Fruit fly (Drosophila melanogaster) whole organism, embryonic: ENCODE data around the gene CG5793.

Experiments used
- BtbVII ChIP-seq: fragments of 200-800 bp; sonication (Bioruptor generic); optimal IDR thresholded peaks from 3 replicates; lab custom pipeline; 2017; ENCODE audit warnings: missing biosample characterization, mild to moderate bottlenecking, missing genetic modification characterization
- CG12769 ChIP-seq: fragments of 200-800 bp; sonication (Bioruptor generic); optimal IDR thresholded peaks from 2 replicates; lab custom pipeline; 2019; ENCODE audit warnings: missing biosample characterization, mild to moderate bottlenecking, missing genetic modification characterization, moderate library complexity
- CG15011 ChIP-seq: fragments of 200-800 bp; sonication (Bioruptor generic); optimal IDR thresholded peaks from 3 replicates; lab custom pipeline; 2018; ENCODE audit warnings: missing biosample characterization, mild to moderate bottlenecking, missing genetic modification characterization
- CG18011 ChIP-seq: fragments of 200-800 bp; sonication (Bioruptor generic); optimal IDR thresholded peaks from 2 replicates; lab custom pipeline; 2017; ENCODE audit warnings: missing biosample characterization, missing genetic modification characterization, mild to moderate bottlenecking, moderate library complexity, missing genotype
- CG18262 ChIP-seq: fragments of 200-800 bp; optimal IDR thresholded peaks from 3 replicates; lab custom pipeline; 2019; ENCODE audit warnings: missing biosample characterization, mild to moderate bottlenecking, missing genetic modification characterization, moderate library complexity
- CG18619 ChIP-seq: fragments of 200-800 bp; sonication (Bioruptor generic); optimal IDR thresholded peaks from 3 replicates; lab custom pipeline; 2017; ENCODE audit warnings: missing biosample characterization, mild to moderate bottlenecking, missing genetic modification characterization
- CG2875 ChIP-seq: fragments of 200-800 bp; sonication (Bioruptor generic); optimal IDR thresholded peaks from 2 replicates; lab custom pipeline; 2017; ENCODE audit warnings: missing biosample characterization, mild to moderate bottlenecking, missing genetic modification characterization, missing genetic modification reagents
- CG32532 ChIP-seq: fragments of 200-800 bp; sonication (Bioruptor generic); IDR thresholded peaks from 2 replicates; pipeline ENCODE4 v1.3.6; 2022; ENCODE audit warnings: missing biosample characterization, missing genetic modification characterization
- CG4617 ChIP-seq: fragments of 200-800 bp; sonication (Bioruptor generic); optimal IDR thresholded peaks from 3 replicates; lab custom pipeline; 2016; ENCODE audit warnings: missing biosample characterization, missing genetic modification characterization, borderline replicate concordance
- CG8281 ChIP-seq: fragments of 200-800 bp; sonication (Bioruptor generic); optimal IDR thresholded peaks from 2 replicates; lab custom pipeline; 2018; ENCODE audit warnings: missing biosample characterization, mild to moderate bottlenecking, missing genetic modification characterization, moderate library complexity
- CG8290 ChIP-seq, 3 experiments: fragments of 200-800 bp; sonication (Bioruptor generic); optimal IDR thresholded peaks; 2 replicates each; lab custom pipeline; 2016 to 2019; ENCODE audit warnings: missing biosample characterization in 3 of 3, missing genetic modification characterization in 3 of 3, mild to moderate bottlenecking in 2 of 3, moderate library complexity in 1 of 3
- CG8765 ChIP-seq: fragments of 200-800 bp; sonication (Bioruptor generic); IDR thresholded peaks from 2 replicates; pipeline ENCODE4 v1.3.6; 2022; ENCODE audit warnings: missing biosample characterization, missing genetic modification characterization
- CG9437 ChIP-seq: fragments of 200-800 bp; sonication (Bioruptor generic); optimal IDR thresholded peaks from 2 replicates; lab custom pipeline; 2018; ENCODE audit warnings: missing biosample characterization, mild to moderate bottlenecking, missing genetic modification characterization
- Camta ChIP-seq: fragments of 200-800 bp; sonication (Bioruptor generic); optimal IDR thresholded peaks from 2 replicates; lab custom pipeline; 2016; ENCODE audit warnings: missing biosample characterization, missing genetic modification characterization
- H15 ChIP-seq: fragments of 200-800 bp; sonication (Bioruptor generic); IDR thresholded peaks from 3 replicates; pipeline ENCODE4 v1.3.6; 2022; ENCODE audit warnings: missing biosample characterization, missing genetic modification characterization
- HLHmδ ChIP-seq: fragments of 200-800 bp; sonication (Bioruptor generic); optimal IDR thresholded peaks from 2 replicates; lab custom pipeline; 2018; ENCODE audit warnings: missing biosample characterization, mild to moderate bottlenecking, missing genetic modification characterization, moderate library complexity
- HmgZ ChIP-seq: fragments of 200-800 bp; sonication (Bioruptor generic); optimal IDR thresholded peaks from 2 replicates; lab custom pipeline; 2018; ENCODE audit warnings: missing biosample characterization, mild to moderate bottlenecking, missing genetic modification characterization
- MBD-R2 ChIP-seq: fragments of 200-800 bp; sonication (Bioruptor generic); IDR thresholded peaks from 2 replicates; pipeline ENCODE4 v1.3.6; 2022; ENCODE audit warnings: missing biosample characterization, missing genetic modification characterization
- MTF-1 ChIP-seq: fragments of 200-800 bp; sonication (Bioruptor generic); optimal IDR thresholded peaks from 2 replicates; lab custom pipeline; 2018; ENCODE audit warnings: missing biosample characterization, mild to moderate bottlenecking, missing genetic modification characterization, borderline replicate concordance
- Mrtf ChIP-seq: fragments of 200-800 bp; sonication (Bioruptor generic); IDR thresholded peaks from 3 replicates; pipeline ENCODE4 v1.3.6; 2022; ENCODE audit warnings: missing biosample characterization, missing genetic modification characterization
- NC2β ChIP-seq: fragments of 200-800 bp; sonication (Bioruptor generic); optimal IDR thresholded peaks from 2 replicates; lab custom pipeline; 2016; ENCODE audit warnings: missing biosample characterization, missing genetic modification characterization
- NK7.1 ChIP-seq: fragments of 200-800 bp; sonication (Bioruptor generic); optimal IDR thresholded peaks from 3 replicates; lab custom pipeline; 2016; ENCODE audit warnings: missing biosample characterization, missing genetic modification characterization
- Pdp1 ChIP-seq, 2 experiments: fragments of 200-800 bp; sonication (Bioruptor generic); optimal IDR thresholded peaks; 3 replicates each; lab custom pipeline; 2016; ENCODE audit warnings: missing biosample characterization in 2 of 2, missing genetic modification characterization in 2 of 2, mild to moderate bottlenecking in 1 of 2, moderate library complexity in 1 of 2
- Xbp1 ChIP-seq: fragments of 200-800 bp; sonication (Bioruptor generic); optimal IDR thresholded peaks from 3 replicates; lab custom pipeline; 2016; ENCODE audit warnings: missing biosample characterization, mild to moderate bottlenecking, missing genetic modification characterization
- ap ChIP-seq: fragments of 200-800 bp; sonication (Bioruptor generic); IDR thresholded peaks from 2 replicates; pipeline ENCODE4 v1.3.6; 2022; ENCODE audit warnings: missing biosample characterization, missing genetic modification characterization
- ato ChIP-seq: fragments of 200-800 bp; sonication (Bioruptor generic); IDR thresholded peaks from 2 replicates; pipeline ENCODE4 v1.3.6; 2022; ENCODE audit warnings: missing biosample characterization, missing genetic modification characterization; ENCODE audit not compliant: partially characterized antibody
- az2 ChIP-seq: fragments of 200-800 bp; sonication (Bioruptor generic); optimal IDR thresholded peaks from 3 replicates; lab custom pipeline; 2016; ENCODE audit warnings: missing biosample characterization, missing genetic modification characterization
- cg ChIP-seq: fragments of 200-800 bp; sonication (Bioruptor generic); optimal IDR thresholded peaks from 3 replicates; lab custom pipeline; 2019; ENCODE audit warnings: missing biosample characterization, mild to moderate bottlenecking, missing genetic modification characterization, moderate library complexity
- crol ChIP-seq: fragments of 200-800 bp; sonication (Bioruptor generic); IDR thresholded peaks from 2 replicates; pipeline ENCODE4 v1.3.6; 2022; ENCODE audit warnings: missing biosample characterization, missing genetic modification characterization
- cwo ChIP-seq: fragments of 200-800 bp; sonication (Bioruptor generic); optimal IDR thresholded peaks from 3 replicates; lab custom pipeline; 2017; ENCODE audit warnings: missing biosample characterization, missing genetic modification characterization, mild to moderate bottlenecking, moderate library complexity, missing genetic modification reagents
- dm ChIP-seq: fragments of 200-800 bp; sonication (Bioruptor generic); optimal IDR thresholded peaks from 3 replicates; lab custom pipeline; 2016; ENCODE audit warnings: missing biosample characterization, missing genetic modification characterization
- dmrt11E ChIP-seq: fragments of 200-800 bp; sonication (Bioruptor generic); optimal IDR thresholded peaks from 3 replicates; lab custom pipeline; 2018; ENCODE audit warnings: missing biosample characterization, mild to moderate bottlenecking, missing genetic modification characterization, moderate library complexity
- exex ChIP-seq: fragments of 200-800 bp; sonication (Bioruptor generic); optimal IDR thresholded peaks from 4 replicates; lab custom pipeline; 2018; ENCODE audit warnings: missing biosample characterization, mild to moderate bottlenecking, missing genetic modification characterization, moderate library complexity
- gcm ChIP-seq: fragments of 200-800 bp; sonication (Bioruptor generic); optimal IDR thresholded peaks from 2 replicates; lab custom pipeline; 2019; ENCODE audit warnings: missing biosample characterization, mild to moderate bottlenecking, missing genetic modification characterization, moderate library complexity
- gsb ChIP-seq: fragments of 200-800 bp; sonication (Bioruptor generic); IDR thresholded peaks from 2 replicates; pipeline ENCODE4 v1.3.6; 2022; ENCODE audit warnings: missing biosample characterization, missing genetic modification characterization
- jumu ChIP-seq: fragments of 200-800 bp; sonication (Bioruptor generic); optimal IDR thresholded peaks from 3 replicates; lab custom pipeline; 2016; ENCODE audit warnings: missing biosample characterization, missing genetic modification characterization
- nom ChIP-seq: fragments of 200-800 bp; sonication (Bioruptor generic); optimal IDR thresholded peaks from 2 replicates; lab custom pipeline; 2017; ENCODE audit warnings: missing biosample characterization, missing genetic modification characterization, mild to moderate bottlenecking, moderate library complexity, missing genetic modification reagents
- peb ChIP-seq: fragments of 200-800 bp; sonication (Bioruptor generic); IDR thresholded peaks from 2 replicates; pipeline ENCODE4 v1.3.6; 2022; ENCODE audit warnings: missing biosample characterization, missing genetic modification characterization
- pita ChIP-seq: fragments of 200-800 bp; sonication (Bioruptor generic); optimal IDR thresholded peaks from 2 replicates; lab custom pipeline; 2017; ENCODE audit warnings: missing biosample characterization, mild to moderate bottlenecking, missing genetic modification characterization
- pros ChIP-seq: fragments of 200-800 bp; sonication (Bioruptor generic); optimal IDR thresholded peaks from 3 replicates; lab custom pipeline; 2019; ENCODE audit warnings: missing biosample characterization, mild to moderate bottlenecking, missing genetic modification characterization, moderate library complexity
- sens ChIP-seq: fragments of 200-800 bp; sonication (Bioruptor generic); peaks from one replicate; lab custom pipeline; 2016; ENCODE audit warnings: missing biosample characterization, missing genetic modification characterization
- shn ChIP-seq: fragments of 200-800 bp; sonication (Bioruptor generic); optimal IDR thresholded peaks from 3 replicates; lab custom pipeline; 2016; ENCODE audit warnings: missing biosample characterization, missing genetic modification characterization
- sug ChIP-seq: fragments of 200-800 bp; optimal IDR thresholded peaks from 2 replicates; lab custom pipeline; 2019; ENCODE audit warnings: missing biosample characterization, mild to moderate bottlenecking, missing genetic modification characterization, moderate library complexity
- tio ChIP-seq: fragments of 200-800 bp; sonication (Bioruptor generic); optimal IDR thresholded peaks from 2 replicates; lab custom pipeline; 2017; ENCODE audit warnings: missing biosample characterization, missing genetic modification characterization, inconsistent platforms
- tup ChIP-seq: fragments of 200-800 bp; sonication (Bioruptor generic); optimal IDR thresholded peaks from 2 replicates; lab custom pipeline; 2016; ENCODE audit warnings: missing biosample characterization, mild to moderate bottlenecking, missing genetic modification characterization, moderate library complexity
- vfl ChIP-seq: fragments of 200-800 bp; sonication (Bioruptor generic); optimal IDR thresholded peaks from 2 replicates; lab custom pipeline; 2016; ENCODE audit warnings: missing biosample characterization, missing genetic modification characterization
- yki ChIP-seq: fragments of >200 bp; optimal IDR thresholded peaks from 3 replicates; lab custom pipeline; 2018

Gene CG5793

dm6 chr3R:21150090-21150489, 22.7 kb downstream of the CG5793 start (continued):
- no peak for TF ChIP-seq HmgZ (tag; lab: Kevin White, UChicago)
- TF ChIP-seq gcm (GFP tag; lab: Kevin White, UChicago), result peak; percentile 42
- TF ChIP-seq Camta (GFP tag; lab: Kevin White, UChicago), result no peak
- TF ChIP-seq cwo (GFP tag; lab: Kevin White, UChicago), result peak; percentile 59
- peak; percentile 54 for TF ChIP-seq sug (tag; lab: Kevin White, UChicago)
- no peak for TF ChIP-seq CG9437 (GFP tag; lab: Kevin White, UChicago)
- TF ChIP-seq tup (GFP tag; lab: Kevin White, UChicago), result no peak
- TF ChIP-seq pros (GFP tag; lab: Kevin White, UChicago), result no peak
- TF ChIP-seq nom (GFP tag; lab: Kevin White, UChicago), result peak; percentile 22
- TF ChIP-seq cg (GFP tag; lab: Kevin White, UChicago), result peak; percentile 7
- TF ChIP-seq peb (GFP tag; lab: Robert Waterston, UW), result no peak
- peak; percentile 8 for TF ChIP-seq sens
- TF ChIP-seq Mrtf (GFP tag; lab: Robert Waterston, UW), result no peak
- TF ChIP-seq CG8281 (tag; lab: Kevin White, UChicago), result no peak
- no peak for TF ChIP-seq CG8765
- no peak for TF ChIP-seq dm (GFP tag; lab: Kevin White, UChicago)
- TF ChIP-seq CG4617 (GFP tag; lab: Kevin White, UChicago), result no peak
- no peak for TF ChIP-seq yki
- no peak for TF ChIP-seq CG15011
- no peak for TF ChIP-seq Xbp1 (GFP tag; lab: Kevin White, UChicago)
- TF ChIP-seq H15, result no peak
- TF ChIP-seq MTF-1 (GFP tag; lab: Kevin White, UChicago), result no peak
- TF ChIP-seq CG2875 (GFP tag; lab: Kevin White, UChicago), result no peak
- peak; percentile 61 for TF ChIP-seq crol (GFP tag; lab: Robert Waterston, UW)
- no peak for TF ChIP-seq CG18011 (GFP tag; lab: Kevin White, UChicago)
- TF ChIP-seq HLHmδ (GFP tag; lab: Kevin White, UChicago), result no peak
- TF ChIP-seq dmrt11E (tag; lab: Kevin White, UChicago), result no peak
- TF ChIP-seq pita (GFP tag; lab: Kevin White, UChicago), result no peak
- peak; percentile 30 for TF ChIP-seq exex (tag; lab: Kevin White, UChicago)
- TF ChIP-seq CG8290 (GFP tag; optimal IDR thresholded peaks at IDR 0.05; lab: Kevin White, UChicago), result no peak
- no peak for TF ChIP-seq CG8290 (tag; optimal IDR thresholded peaks at IDR 0.05; lab: Kevin White, UChicago)
- TF ChIP-seq MBD-R2 (GFP tag; lab: Robert Waterston, UW), result no peak
- TF ChIP-seq ap (GFP tag; lab: Robert Waterston, UW), result 0 out of 2 replicates have a peak, but pooled peaks have one; percentile 7
- TF ChIP-seq NK7.1, result no peak
- no peak for TF ChIP-seq BtbVII (GFP tag; lab: Kevin White, UChicago)
- no peak for TF ChIP-seq tio
- no peak for TF ChIP-seq CG18262 (tag; lab: Kevin White, UChicago)
- TF ChIP-seq ato, result peak; percentile 28; the same call in 1 of the 2 replicates
- TF ChIP-seq az2 (GFP tag; lab: Kevin White, UChicago), result no peak
- TF ChIP-seq CG12769 (tag; lab: Kevin White, UChicago), result no peak
- no peak for TF ChIP-seq gsb (GFP tag; lab: Robert Waterston, UW)
- TF ChIP-seq jumu, result no peak
- no peak for TF ChIP-seq CG32532 (GFP tag; lab: Robert Waterston, UW)
- no peak for TF ChIP-seq vfl (GFP tag; lab: Kevin White, UChicago)
- TF ChIP-seq CG18619, result no peak
- TF ChIP-seq Pdp1 (GFP tag; optimal IDR thresholded peaks at IDR 0.05; lab: Kevin White, UChicago), result no peak
- no peak for TF ChIP-seq NC2β (GFP tag; lab: Kevin White, UChicago)
- no peak for TF ChIP-seq shn (GFP tag; lab: Kevin White, UChicago)
